Fruit fly (Drosophila melanogaster): Measurements from ENCODE around the gene CG14881.

DNA sequence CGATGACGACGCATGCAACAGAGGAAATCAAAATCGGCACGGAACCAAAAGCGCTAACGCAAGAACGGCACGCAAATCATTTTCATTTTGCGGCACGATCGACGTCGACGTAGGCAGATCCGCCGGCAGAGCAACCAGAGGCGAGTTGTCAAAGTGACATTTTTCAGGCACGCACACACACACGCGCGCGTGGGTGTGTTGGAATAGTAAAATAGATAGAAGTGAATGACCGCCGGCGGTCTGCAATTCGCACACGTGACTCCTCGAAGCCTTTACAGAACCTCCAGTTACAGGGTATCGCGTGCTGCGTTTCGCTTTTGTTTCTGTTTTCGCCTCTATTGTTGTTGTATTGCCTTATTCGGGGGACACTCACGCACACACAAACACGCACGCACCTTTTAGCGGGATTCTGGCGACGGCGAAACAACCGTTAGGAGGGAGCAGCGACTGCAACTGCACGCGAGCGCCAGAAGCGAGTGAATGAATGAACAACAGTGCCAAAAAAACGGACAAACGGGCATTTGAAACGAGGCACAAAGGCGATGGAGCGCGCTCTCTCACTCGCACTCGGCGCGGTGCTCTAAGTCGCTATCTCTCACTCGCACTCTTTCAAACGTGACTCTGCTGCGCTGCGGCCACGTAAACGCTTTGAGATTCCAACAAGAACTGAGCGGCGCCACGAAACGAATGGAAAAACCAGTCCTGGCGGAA, 31.5 kb upstream of the CG14881 start, which contains the start of gene ss:
- TF ChIP-seq CG12768 (GFP tag; optimal IDR thresholded peaks at IDR 0.05): no peak
- no peak for TF ChIP-seq tj (GFP tag; optimal IDR thresholded peaks at IDR 0.05)
